Worm (Caenorhabditis elegans) whole organism, young adult: Measurements from ENCODE around the gene samt-1.
A peak's percentile ranks its signal among the peaks of the same experiment; 100 is the strongest.

Experiments used
- B0336.3 ChIP-seq: fragments of 200-800 bp; sonication (Bioruptor generic); IDR thresholded peaks from 2 replicates; pipeline ENCODE4 v1.3.6; 2022; ENCODE audit warnings: missing genetic modification characterization, missing compliant biosample characterization
- ZK185.1 ChIP-seq: sonication (generic microtip); optimal IDR thresholded peaks from 2 replicates; lab custom pipeline; 2016; ENCODE audit warnings: mild to moderate bottlenecking, missing genetic modification characterization, missing compliant biosample characterization; ENCODE audit not compliant: poor library complexity, severe bottlenecking
- ama-1 ChIP-seq, 3 experiments: fragments of 150-350 bp in 1 of 3; sonication (generic microtip) in 2 of 3; optimal IDR thresholded peaks; 2 replicates each; lab custom pipeline; 2014 to 2018; ENCODE audit warnings: missing biosample characterization in 2 of 3, missing genetic modification characterization in 2 of 3, missing genetic modification reagents in 2 of 3
- attf-5 ChIP-seq: fragments of 200-800 bp; sonication (Bioruptor generic); optimal IDR thresholded peaks from 2 replicates; lab custom pipeline; 2018; ENCODE audit warnings: mild to moderate bottlenecking, missing genetic modification characterization, missing compliant biosample characterization
- ceh-40 ChIP-seq: fragments of 200-800 bp; sonication (Bioruptor generic); IDR thresholded peaks from 2 replicates; pipeline ENCODE4 v1.3.6; 2022; ENCODE audit warnings: missing genetic modification characterization, missing compliant biosample characterization
- chd-7 ChIP-seq: sonication (generic microtip); optimal IDR thresholded peaks from 2 replicates; lab custom pipeline; 2016; ENCODE audit warnings: mild to moderate bottlenecking, missing genetic modification characterization, moderate library complexity, missing compliant biosample characterization
- ets-4 ChIP-seq: fragments of 200-800 bp; sonication (Bioruptor generic); optimal IDR thresholded peaks from 2 replicates; lab custom pipeline; 2018; ENCODE audit warnings: mild to moderate bottlenecking, missing genetic modification characterization, missing compliant biosample characterization
- hlh-26 ChIP-seq: fragments of 200-800 bp; sonication (Bioruptor generic); conservative IDR thresholded peaks from 2 replicates; pipeline ENCODE4 v1.3.6; 2022; ENCODE audit warnings: missing genetic modification reagents, missing genetic modification characterization, missing compliant biosample characterization
- let-526 ChIP-seq: fragments of 200-800 bp; sonication (Bioruptor generic); IDR thresholded peaks from 2 replicates; pipeline ENCODE4 v1.3.6; 2022; ENCODE audit warnings: missing genetic modification reagents, missing genetic modification characterization, missing compliant biosample characterization
- let-607 ChIP-seq, 2 experiments: fragments of 200-800 bp in 1 of 2; sonication (Bioruptor generic) in 1 of 2; sonication (generic microtip) in 1 of 2; optimal IDR thresholded peaks; 2 replicates each; lab custom pipeline; 2016 to 2018; ENCODE audit warnings: mild to moderate bottlenecking in 2 of 2, missing compliant biosample characterization in 2 of 2, missing genetic modification characterization in 2 of 2, moderate library complexity in 2 of 2, missing genotype in 1 of 2
- lin-26 ChIP-seq: fragments of 200-800 bp; sonication (Bioruptor generic); IDR thresholded peaks from 2 replicates; pipeline ENCODE4 v1.3.6; 2022; ENCODE audit warnings: missing genetic modification reagents, missing genetic modification characterization, missing compliant biosample characterization
- lsy-27 ChIP-seq: sonication (generic microtip); optimal IDR thresholded peaks from 2 replicates; lab custom pipeline; 2017; ENCODE audit warnings: missing genetic modification characterization, mild to moderate bottlenecking, missing compliant biosample characterization, antibody characterized with exemption, missing genotype, borderline replicate concordance; ENCODE audit not compliant: insufficient read depth
- madf-3 ChIP-seq: fragments of 200-800 bp; sonication (Bioruptor generic); IDR thresholded peaks from 2 replicates; pipeline ENCODE4 v1.3.6; 2022; ENCODE audit warnings: missing genetic modification reagents, missing genetic modification characterization, missing compliant biosample characterization
- nfya-1 ChIP-seq: sonication (generic microtip); optimal IDR thresholded peaks from 2 replicates; lab custom pipeline; 2017; ENCODE audit warnings: antibody characterized with exemption, missing compliant biosample characterization, missing genetic modification characterization, borderline replicate concordance; ENCODE audit not compliant: insufficient read depth
- pbrm-1 ChIP-seq: fragments of 200-800 bp; sonication (Bioruptor generic); IDR thresholded peaks from 2 replicates; pipeline ENCODE4 v1.3.6; 2022; ENCODE audit warnings: missing genetic modification reagents, missing genetic modification characterization, missing compliant biosample characterization
- sea-2 ChIP-seq: fragments of 200-800 bp; sonication (Bioruptor generic); IDR thresholded peaks from 2 replicates; pipeline ENCODE4 v1.3.6; 2022; ENCODE audit warnings: missing genetic modification characterization, missing compliant biosample characterization

The samt-1 gene

ce11 chrIV:2978384-2978783, 47.2 kb downstream of the samt-1 start, which contains the start of gene lad-2:
TSS of gene lad-2 (minus strand) at chrIV:2978484.
- TF ChIP-seq nfya-1 (tag; lab: Kevin White, UChicago) (no peak), ama-1 (optimal IDR thresholded peaks at IDR 0.05; lab: Kevin White, UChicago) (no peak), ama-1 (GFP tag; optimal IDR thresholded peaks at IDR 0.05; lab: Kevin White, UChicago) (no peak), sea-2 (no peak), lin-26 (GFP tag; lab: Robert Waterston, UW) (no peak), pbrm-1 (no peak), let-607 (tag; optimal IDR thresholded peaks at IDR 0.05; lab: Kevin White, UChicago) (no peak), B0336.3 (GFP tag; lab: Robert Waterston, UW) (no peak), ets-4 (GFP tag; lab: Kevin White, UChicago) (no peak), ceh-40 (GFP tag; lab: Robert Waterston, UW) (no peak)

- TF ChIP-seq hlh-26 (no peak), let-526 (GFP tag; lab: Robert Waterston, UW) (no peak), madf-3 (GFP tag; lab: Robert Waterston, UW) (0 out of 2 replicates have a peak, but pooled peaks have one; percentile 42), chd-7 (tag; lab: Kevin White, UChicago) (no peak), attf-5 (GFP tag; lab: Kevin White, UChicago) (no peak), ZK185.1 (tag; lab: Kevin White, UChicago) (no peak), lsy-27 (tag; lab: Kevin White, UChicago) (no peak)
- TF ChIP-seq, all 124 proteins: peak for 1
Observed at ce11 chrIV:2982443-2982842, 51.2 kb downstream of the samt-1 start.
